Worm (Caenorhabditis elegans): ENCODE results near the gene ZK856.16.

- TF ChIP-seq pqm-1 (tag; optimal IDR thresholded peaks at IDR 0.05) (no peak), pha-2 (tag; optimal IDR thresholded peaks at IDR 0.05) (no peak), T23F11.4 (GFP tag; optimal IDR thresholded peaks at IDR 0.05) (no peak), ceh-18 (tag; optimal IDR thresholded peaks at IDR 0.05) (no peak), zip-5 (tag; optimal IDR thresholded peaks at IDR 0.05) (no peak), ceh-45 (GFP tag; IDR thresholded peaks at IDR 0.05) (no peak), pha-4 (tag; optimal IDR thresholded peaks at IDR 0.05) (no peak), unc-42 (tag; optimal IDR thresholded peaks at IDR 0.05) (no peak), pag-3 (tag; optimal IDR thresholded peaks at IDR 0.05; ENCODE audit: borderline replicate concordance) (no peak), che-1 (tag; optimal IDR thresholded peaks at IDR 0.05) (no peak), lin-11 (tag; optimal IDR thresholded peaks at IDR 0.05) (no peak)
Observed at ce11 chrV:10182984-10183383, 22.4 kb downstream of the ZK856.16 start, which contains the start of gene ZK856.4.
